Worm (Caenorhabditis elegans): ENCODE measurements around the gene fbxa-144.

DNA sequence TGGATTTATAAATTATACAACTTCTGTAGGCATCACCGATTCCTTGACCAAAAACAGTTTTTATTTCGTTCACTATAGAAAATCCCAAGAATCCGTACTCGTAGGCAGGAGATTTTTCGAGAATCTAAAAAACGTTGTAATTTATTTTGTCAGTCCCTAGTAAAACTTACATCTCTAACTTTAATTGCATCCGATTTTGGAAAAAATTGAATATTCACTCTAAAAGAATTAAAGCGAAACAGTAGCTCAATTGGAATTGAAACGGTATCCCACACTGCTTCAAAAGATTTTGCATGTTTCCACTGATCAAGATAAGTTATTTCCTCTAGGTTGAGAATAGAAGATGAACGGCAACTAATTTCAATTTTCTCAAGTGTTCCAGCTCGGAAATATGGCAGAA is 1.4 kb downstream of the fbxa-144 start, which contains the start of gene fbxa-142:
- TF ChIP-seq him-1 (tag; optimal IDR thresholded peaks at IDR 0.05) = no peak
- TF ChIP-seq dao-5 (tag; optimal IDR thresholded peaks at IDR 0.05) = no peak

All from whole organism, L4/young adult.